Worm (Caenorhabditis elegans): ENCODE measurements around the gene W01B6.5.
"Not testable (repeated sequence)": the region's sequence is repeated elsewhere in the genome, so short reads cannot be mapped to it uniquely, and the experiment has no call there.

ce11 chrIV:10028779-10029178 lies 47.2 kb upstream of the W01B6.5 start, which contains the start of the genes F44D12.16 and msd-2:
- TF ChIP-seq him-1, dao-5, W03F9.2 (tag; optimal IDR thresholded peaks at IDR 0.05): not testable (repeated sequence)

Data from whole organism, L4/young adult.